Fruit fly (Drosophila melanogaster): Measurements from ENCODE around the gene Daxx.

Gene Daxx

dm6 chr2L:6500648-6501325, 20.1 kb downstream of the Daxx start:
- no peak for TF ChIP-seq CG17801 (GFP tag; optimal IDR thresholded peaks at IDR 0.05; ENCODE audit: partially characterized antibody)

DNA sequence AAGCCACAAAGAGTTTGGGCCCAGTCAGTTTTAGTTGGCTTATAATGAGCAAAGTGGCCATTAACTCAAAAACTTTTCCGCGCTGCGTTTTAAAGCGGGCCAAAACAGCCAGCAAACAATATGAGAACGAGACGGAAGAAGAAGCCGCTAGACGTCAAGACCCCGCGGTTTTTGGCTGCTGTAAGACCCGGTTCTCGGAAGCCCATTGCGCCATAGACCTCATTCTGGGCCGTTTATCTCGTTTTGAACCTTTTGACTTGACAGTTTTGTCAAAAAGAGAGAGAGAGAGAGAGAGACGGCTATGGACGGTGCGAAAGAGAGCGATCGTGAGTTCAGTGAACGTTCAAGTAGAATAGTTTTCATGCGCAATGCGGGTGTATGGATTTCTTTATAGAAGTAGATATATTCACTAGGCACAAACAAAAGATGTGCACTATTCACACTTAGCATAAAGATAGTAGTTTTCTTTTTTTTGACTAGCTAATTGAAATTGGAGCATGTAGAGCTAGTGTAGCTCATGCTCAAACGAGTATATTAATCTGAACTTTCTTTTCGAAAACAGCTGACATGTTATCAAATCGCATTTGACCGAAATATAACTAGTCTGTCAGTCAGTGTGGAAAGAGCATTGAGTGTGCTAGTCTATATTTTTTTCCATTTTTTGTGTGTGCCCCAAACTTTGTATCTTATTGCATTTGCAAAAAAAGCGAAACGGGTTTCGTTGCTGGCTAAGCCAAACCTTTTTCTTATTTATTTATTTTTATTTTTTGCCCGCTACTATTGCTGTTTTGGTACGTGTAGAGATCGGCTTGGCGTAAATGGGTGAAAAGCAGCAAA, 22.4 kb downstream of the Daxx start:
- no peak for TF ChIP-seq CG17801 (GFP tag; optimal IDR thresholded peaks at IDR 0.05; ENCODE audit: partially characterized antibody)

dm6 chr2L:6503724-6504037, 23.0 kb downstream of the Daxx start:
- TF ChIP-seq CG17801 (GFP tag; optimal IDR thresholded peaks at IDR 0.05; ENCODE audit: partially characterized antibody): no peak

dm6 chr2L:6508666-6509065, 27.9 kb downstream of the Daxx start:
- no peak for TF ChIP-seq CG17801 (GFP tag; optimal IDR thresholded peaks at IDR 0.05; ENCODE audit: partially characterized antibody)

DNA sequence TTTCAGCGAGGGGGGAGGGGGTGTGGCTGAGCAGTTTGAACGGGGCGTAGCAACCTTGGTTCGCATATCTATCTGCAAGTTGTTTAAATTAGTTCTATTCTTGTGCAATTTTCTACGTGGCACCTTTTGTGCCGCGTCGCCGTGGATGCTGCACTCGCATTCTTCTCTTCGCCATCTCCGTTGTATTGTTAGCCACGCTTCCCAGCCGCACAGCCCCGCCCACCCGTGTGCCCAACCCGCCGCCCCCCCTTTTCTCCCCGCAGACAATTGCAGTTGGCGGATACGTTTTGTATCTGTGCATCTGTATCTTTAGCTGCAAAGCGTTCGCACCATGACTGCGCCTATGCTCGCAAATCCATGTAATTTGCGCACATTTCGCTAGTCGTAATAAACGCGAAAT, 33.2 kb downstream of the Daxx start:
- no peak for TF ChIP-seq CG17801 (GFP tag; optimal IDR thresholded peaks at IDR 0.05; ENCODE audit: partially characterized antibody)

DNA sequence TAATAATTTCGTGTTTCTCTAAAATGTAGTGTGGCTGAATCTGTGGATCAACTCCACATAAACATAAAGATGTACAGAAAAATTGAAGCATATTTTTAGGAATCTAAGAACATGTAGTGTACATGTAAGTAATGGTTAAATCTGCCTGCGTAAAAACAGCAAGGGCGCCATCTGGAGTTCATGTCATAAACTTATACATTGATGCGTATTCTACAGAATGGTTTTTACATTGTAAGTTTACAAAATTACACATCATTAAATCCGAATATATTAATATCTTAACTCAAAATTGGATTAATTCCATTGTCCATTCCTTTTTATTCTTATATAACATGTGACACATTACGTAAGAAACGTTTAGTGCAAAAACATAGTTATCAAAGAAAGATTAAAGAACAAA, 46.3 kb downstream of the Daxx start:
- peak; percentile 11 for TF ChIP-seq CG17801 (GFP tag; optimal IDR thresholded peaks at IDR 0.05; ENCODE audit: partially characterized antibody)

DNA sequence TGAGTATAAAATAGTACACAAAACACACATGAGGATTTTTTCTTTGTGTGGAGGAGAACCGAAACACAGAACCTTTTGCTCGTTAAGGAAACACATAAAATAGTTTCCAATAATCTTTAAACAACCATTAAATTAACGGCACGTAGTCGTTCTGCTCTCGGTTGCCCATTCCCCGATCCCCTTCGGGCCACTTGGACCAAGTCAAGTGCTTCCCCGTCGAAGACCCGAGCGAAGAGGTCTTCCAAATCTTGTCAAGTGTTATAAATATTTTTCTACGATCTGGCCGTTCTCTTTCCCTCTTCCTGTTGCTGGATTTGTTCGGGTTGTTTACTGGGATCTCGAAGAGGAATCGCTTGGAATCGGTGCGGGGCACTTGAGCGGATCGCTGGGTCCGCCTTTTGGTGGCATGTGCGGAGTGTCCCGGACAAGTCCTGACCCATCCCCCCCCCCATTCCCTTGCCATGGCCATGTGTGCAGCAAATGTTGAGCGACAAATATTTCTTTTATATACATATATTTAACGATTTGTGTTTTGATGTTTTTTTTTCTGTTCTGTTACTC, 50.3 kb downstream of the Daxx start:
- TF ChIP-seq CG17801 (GFP tag; optimal IDR thresholded peaks at IDR 0.05; ENCODE audit: partially characterized antibody): no peak

dm6 chr2L:6531985-6532699, 51.4 kb downstream of the Daxx start:
- TF ChIP-seq CG17801 (GFP tag; optimal IDR thresholded peaks at IDR 0.05; ENCODE audit: partially characterized antibody): no peak

- no peak for TF ChIP-seq CG17801 (GFP tag; optimal IDR thresholded peaks at IDR 0.05; ENCODE audit: partially characterized antibody)
These were observed 52.2 kb downstream of the Daxx start for dm6 chr2L:6532977-6533376.

dm6 chr2L:6533719-6534118, 53.0 kb downstream of the Daxx start:
- TF ChIP-seq CG17801 (GFP tag; optimal IDR thresholded peaks at IDR 0.05; ENCODE audit: partially characterized antibody): no peak

- no peak for TF ChIP-seq CG17801 (GFP tag; optimal IDR thresholded peaks at IDR 0.05; ENCODE audit: partially characterized antibody)
These were observed 53.5 kb downstream of the Daxx start for dm6 chr2L:6534125-6534815.

DNA sequence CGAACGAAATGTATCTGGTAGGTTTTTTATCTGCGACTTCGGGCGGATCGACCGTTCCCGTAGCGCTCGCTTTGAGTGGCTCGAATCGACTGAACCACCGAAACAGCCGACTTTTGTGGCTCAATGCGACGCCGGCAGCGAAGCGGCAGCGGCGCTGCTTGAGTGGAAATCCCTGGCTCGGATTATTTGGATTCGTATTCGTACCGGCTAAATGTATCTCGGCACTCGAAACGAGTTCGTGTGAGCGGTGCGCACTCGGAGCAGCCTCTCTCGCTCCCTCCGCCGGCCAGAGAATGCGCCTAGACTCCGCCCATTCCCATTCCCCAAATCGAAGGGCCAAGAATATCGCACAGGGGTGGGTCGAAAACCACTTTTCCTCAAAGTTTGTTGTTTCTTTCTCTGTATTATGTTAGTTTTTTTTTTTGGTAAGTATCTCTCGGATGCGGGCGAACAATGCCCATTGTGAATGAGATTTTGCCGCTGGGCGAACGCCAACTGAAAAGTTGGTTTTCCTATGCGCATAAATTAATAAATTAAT, 55.4 kb downstream of the Daxx start:
- TF ChIP-seq CG17801 (GFP tag; optimal IDR thresholded peaks at IDR 0.05; ENCODE audit: partially characterized antibody): peak; percentile 2

All from ovary, adult (tissue).